Fruit fly (Drosophila melanogaster): Measurements from ENCODE around the gene Lsp1beta.

Lsp1beta gene

dm6 chr2L:866950-867744 lies 31.2 kb upstream of the Lsp1beta start (continued):
- TF ChIP-seq CG13775 (GFP tag; optimal IDR thresholded peaks at IDR 0.05) (peak; percentile 87), HmgD (GFP tag; optimal IDR thresholded peaks at IDR 0.05) (no peak), fd96Cb (tag; optimal IDR thresholded peaks at IDR 0.05) (peak; percentile 92), grau (tag; optimal IDR thresholded peaks at IDR 0.05) (peak; percentile 99), CG43689 (GFP tag; IDR thresholded peaks at IDR 0.05) (peak; percentile 88), CG15514 (GFP tag; optimal IDR thresholded peaks at IDR 0.05) (peak; percentile 89), Taf1 (GFP tag; IDR thresholded peaks at IDR 0.05) (peak; percentile 91), CG3281 (GFP tag; optimal IDR thresholded peaks at IDR 0.05) (peak; percentile 89), CG6791 (GFP tag; IDR thresholded peaks at IDR 0.05; ENCODE audit: partially characterized antibody) (no peak), psq (GFP tag; optimal IDR thresholded peaks at IDR 0.05) (peak; percentile 61), Trl (optimal IDR thresholded peaks at IDR 0.05) (peak; percentile 41), Trl (GFP tag; optimal IDR thresholded peaks at IDR 0.05) (peak; percentile 91), crp (GFP tag; optimal IDR thresholded peaks at IDR 0.05) (peak in 1 of 2 experiments; percentile 43), CG3065 (GFP tag; optimal IDR thresholded peaks at IDR 0.05) (peak; percentile 62), chinmo (GFP tag; IDR thresholded peaks at IDR 0.05; ENCODE audit: partially characterized antibody) (peak; percentile 92; the same call in 2 of the 4 replicates), sd (tag; optimal IDR thresholded peaks at IDR 0.05) (peak; percentile 99), CG7745 (tag; optimal IDR thresholded peaks at IDR 0.05) (no peak), CG7839 (tag; optimal IDR thresholded peaks at IDR 0.05) (peak; percentile 95), dysf (GFP tag; IDR thresholded peaks at IDR 0.05) (peak; percentile 96), CG8944 (GFP tag; optimal IDR thresholded peaks at IDR 0.05) (peak; percentile 83), CG9215 (GFP tag; IDR thresholded peaks at IDR 0.05) (peak; percentile 93), CG31224 (GFP tag; IDR thresholded peaks at IDR 0.05) (peak; percentile 90), CG3995 (GFP tag; optimal IDR thresholded peaks at IDR 0.05) (peak; percentile 37), gsb-n (tag; optimal IDR thresholded peaks at IDR 0.05) (peak; percentile 87), CG10209 (GFP tag; optimal IDR thresholded peaks at IDR 0.05) (peak; percentile 91), ac (GFP tag; optimal IDR thresholded peaks at IDR 0.05) (peak; percentile 68), CG11456 (GFP tag; IDR thresholded peaks at IDR 0.05) (peak; percentile 95), CG12236 (GFP tag; optimal IDR thresholded peaks at IDR 0.05) (peak; percentile 70), cwo (GFP tag; optimal IDR thresholded peaks at IDR 0.05) (peak; percentile 85), CG7357 (GFP tag; IDR thresholded peaks at IDR 0.05) (peak; percentile 84), pho (GFP tag; optimal IDR thresholded peaks at IDR 0.05) (peak; percentile 89), caup (GFP tag; optimal IDR thresholded peaks at IDR 0.05; ENCODE audit: severe bottlenecking) (peak; percentile 93), TFAM (GFP tag; optimal IDR thresholded peaks at IDR 0.05) (peak; percentile 46), croc (GFP tag; conservative IDR thresholded peaks at IDR 0.05) (peak; percentile 85), sens (GFP tag) (peak; percentile 99), Lim3 (GFP tag; IDR thresholded peaks at IDR 0.05) (peak; percentile 79), Blimp-1 (GFP tag; optimal IDR thresholded peaks at IDR 0.05) (peak; percentile 86), CG11247 (GFP tag; IDR thresholded peaks at IDR 0.05) (peak; percentile 95), CG11085 (GFP tag; IDR thresholded peaks at IDR 0.05) (peak; percentile 89), lab (GFP tag; optimal IDR thresholded peaks at IDR 0.05) (peak; percentile 95), slou (GFP tag; optimal IDR thresholded peaks at IDR 0.05) (peak; percentile 72), D19A (tag; optimal IDR thresholded peaks at IDR 0.05) (peak; percentile 80), ranshi (GFP tag; IDR thresholded peaks at IDR 0.05) (peak; percentile 94), CG11723 (GFP tag; optimal IDR thresholded peaks at IDR 0.05) (peak; percentile 80), dimm (GFP tag; IDR thresholded peaks at IDR 0.05) (peak; percentile 92), h (optimal IDR thresholded peaks at IDR 0.05) (no peak), gcm (GFP tag; optimal IDR thresholded peaks at IDR 0.05) (peak; percentile 85), Dref (GFP tag; IDR thresholded peaks at IDR 0.05) (no peak), vnd (GFP tag; IDR thresholded peaks at IDR 0.05; ENCODE audit: partially characterized antibody) (no peak), br (optimal IDR thresholded peaks at IDR 0.05) (no peak)

Data from whole organism, embryonic.